Fruit fly (Drosophila melanogaster): ENCODE data around the gene CG6418.

The CG6418 gene

dm6 chr3L:10844548-10845530 lies 34.0 kb downstream of the CG6418 start (continued):
- TF ChIP-seq knrl (GFP tag; IDR thresholded peaks at IDR 0.05; ENCODE audit: partially characterized antibody) (no peak), Hsf (GFP tag; optimal IDR thresholded peaks at IDR 0.05) (peak; percentile 39), fd102C (GFP tag; optimal IDR thresholded peaks at IDR 0.05) (no peak), bbx (GFP tag; IDR thresholded peaks at IDR 0.05; ENCODE audit: partially characterized antibody) (no peak), gsb (GFP tag; IDR thresholded peaks at IDR 0.05) (no peak), CG17359 (tag; optimal IDR thresholded peaks at IDR 0.05) (peak; percentile 11), Ssrp (tag; optimal IDR thresholded peaks at IDR 0.05) (peak; percentile 67), wdn (GFP tag; IDR thresholded peaks at IDR 0.05) (no peak), CG17361 (GFP tag; IDR thresholded peaks at IDR 0.05) (peak; percentile 82), fd96Cb (tag; optimal IDR thresholded peaks at IDR 0.05) (peak; percentile 51), bab2 (GFP tag; optimal IDR thresholded peaks at IDR 0.05) (peak; percentile 41), cas (GFP tag; IDR thresholded peaks at IDR 0.05) (no peak), Atf3 (GFP tag; optimal IDR thresholded peaks at IDR 0.05) (peak; percentile 31), Chrac-16 (GFP tag; optimal IDR thresholded peaks at IDR 0.05) (peak; percentile 55), nau (GFP tag; optimal IDR thresholded peaks at IDR 0.05) (peak; percentile 28), jumu (GFP tag; optimal IDR thresholded peaks at IDR 0.05) (peak; percentile 47), CG10209 (GFP tag; optimal IDR thresholded peaks at IDR 0.05) (peak; percentile 39), Bgb (GFP tag; IDR thresholded peaks at IDR 0.05; ENCODE audit: partially characterized antibody) (no peak), CG8359 (GFP tag; optimal IDR thresholded peaks at IDR 0.05; ENCODE audit: borderline replicate concordance) (peak; percentile 16), Hmr (GFP tag; optimal IDR thresholded peaks at IDR 0.05) (no peak), Sin3A (optimal IDR thresholded peaks at IDR 0.05) (no peak), HLHmδ (GFP tag; optimal IDR thresholded peaks at IDR 0.05) (no peak), so (GFP tag; IDR thresholded peaks at IDR 0.05) (no peak; the same call in 2 of the 3 replicates), hkb (optimal IDR thresholded peaks at IDR 0.05) (no peak), hkb (GFP tag; IDR thresholded peaks at IDR 0.05) (no peak), grau (tag; optimal IDR thresholded peaks at IDR 0.05) (peak; percentile 56), CG18011 (GFP tag; optimal IDR thresholded peaks at IDR 0.05) (no peak), Ptx1 (GFP tag; IDR thresholded peaks at IDR 0.05) (no peak), GATAe (GFP tag; conservative IDR thresholded peaks at IDR 0.05) (no peak), NK7.1 (GFP tag; optimal IDR thresholded peaks at IDR 0.05) (no peak), CG10959 (GFP tag; IDR thresholded peaks at IDR 0.05) (no peak), Hand (GFP tag; optimal IDR thresholded peaks at IDR 0.05) (no peak), sim (GFP tag; IDR thresholded peaks at IDR 0.05) (no peak), CG18619 (GFP tag; optimal IDR thresholded peaks at IDR 0.05) (peak; percentile 30), CG9797 (GFP tag; optimal IDR thresholded peaks at IDR 0.05) (no peak), gcm (GFP tag; optimal IDR thresholded peaks at IDR 0.05) (peak; percentile 1), jigr1 (GFP tag; IDR thresholded peaks at IDR 0.05) (no peak), MESR4 (GFP tag; optimal IDR thresholded peaks at IDR 0.05) (no peak), CG12659 (GFP tag; optimal IDR thresholded peaks at IDR 0.05) (peak; percentile 35), CG16863 (GFP tag; optimal IDR thresholded peaks at IDR 0.05) (peak; percentile 29), salm (tag; optimal IDR thresholded peaks at IDR 0.05) (no peak), CG1024 (GFP tag; IDR thresholded peaks at IDR 0.05) (no peak), CG3163 (GFP tag; optimal IDR thresholded peaks at IDR 0.05) (no peak), CG6175 (GFP tag; IDR thresholded peaks at IDR 0.05) (no peak), CG17829 (tag; optimal IDR thresholded peaks at IDR 0.05) (peak; percentile 53), Blimp-1 (GFP tag; optimal IDR thresholded peaks at IDR 0.05) (peak; percentile 56), ap (GFP tag; IDR thresholded peaks at IDR 0.05) (no peak), CG13123 (GFP tag; optimal IDR thresholded peaks at IDR 0.05) (peak; percentile 9), E2f1 (GFP tag; IDR thresholded peaks at IDR 0.05) (no peak)
